Fruit fly (Drosophila melanogaster) whole organism, prepupa: ENCODE results near the gene Bacc.

Experiments
- CG10669 ChIP-seq: fragments of 200-800 bp; sonication (Bioruptor generic); optimal IDR thresholded peaks from 3 replicates; lab custom pipeline; 2018; ENCODE audit warnings: missing biosample characterization, mild to moderate bottlenecking, missing genetic modification characterization, moderate library complexity
- CG11294 ChIP-seq: fragments of 200-800 bp; sonication (Bioruptor generic); IDR thresholded peaks from 2 replicates; pipeline ENCODE4 v1.3.6; 2022; ENCODE audit warnings: missing biosample characterization, missing genetic modification characterization
- CG15336 ChIP-seq: fragments of 200-800 bp; sonication (Bioruptor generic); IDR thresholded peaks from 2 replicates; pipeline ENCODE4 v1.3.6; 2022; ENCODE audit warnings: missing biosample characterization, missing genetic modification characterization
- CG1621 ChIP-seq: fragments of 200-800 bp; sonication (Bioruptor generic); optimal IDR thresholded peaks from 3 replicates; lab custom pipeline; 2018; ENCODE audit warnings: missing biosample characterization, mild to moderate bottlenecking, missing genetic modification characterization
- CG3032 ChIP-seq: fragments of 200-800 bp; optimal IDR thresholded peaks from 2 replicates; lab custom pipeline; 2019; ENCODE audit warnings: missing biosample characterization, mild to moderate bottlenecking, missing genetic modification characterization, moderate library complexity
- CG32006 ChIP-seq: fragments of 200-800 bp; sonication (Bioruptor generic); optimal IDR thresholded peaks from 3 replicates; lab custom pipeline; 2017; ENCODE audit warnings: missing biosample characterization, mild to moderate bottlenecking, missing genetic modification characterization
- CG34406 ChIP-seq: fragments of 200-800 bp; sonication (Bioruptor generic); optimal IDR thresholded peaks from 3 replicates; lab custom pipeline; 2016; ENCODE audit warnings: missing biosample characterization, missing genetic modification characterization
- CG4318 ChIP-seq: fragments of 200-800 bp; sonication (Bioruptor generic); optimal IDR thresholded peaks from 3 replicates; lab custom pipeline; 2017; ENCODE audit warnings: missing biosample characterization, mild to moderate bottlenecking, missing genetic modification characterization
- CG6163 ChIP-seq: fragments of 200-800 bp; sonication (Bioruptor generic); IDR thresholded peaks from 3 replicates; pipeline ENCODE4 v1.3.6; 2022; ENCODE audit warnings: missing biosample characterization, missing genetic modification characterization
- CG6276 ChIP-seq: fragments of 200-800 bp; sonication (Bioruptor generic); optimal IDR thresholded peaks from 2 replicates; lab custom pipeline; 2017; ENCODE audit warnings: missing biosample characterization, mild to moderate bottlenecking, missing genetic modification characterization
- CG6808 ChIP-seq: fragments of 200-800 bp; sonication (Bioruptor generic); optimal IDR thresholded peaks from 3 replicates; lab custom pipeline; 2017; ENCODE audit warnings: missing biosample characterization, missing genetic modification characterization, mild to moderate bottlenecking, moderate library complexity, missing genetic modification reagents
- CG6854 ChIP-seq: fragments of 200-800 bp; sonication (Bioruptor generic); optimal IDR thresholded peaks from 2 replicates; lab custom pipeline; 2017; ENCODE audit warnings: missing biosample characterization, mild to moderate bottlenecking, missing genetic modification characterization
- CG8119 ChIP-seq: fragments of 200-800 bp; sonication (Bioruptor generic); IDR thresholded peaks from 3 replicates; pipeline ENCODE4 v1.3.6; 2022; ENCODE audit warnings: missing biosample characterization, missing genetic modification characterization
- CG9139 ChIP-seq: fragments of 200-800 bp; sonication (Bioruptor generic); optimal IDR thresholded peaks from 3 replicates; lab custom pipeline; 2017; ENCODE audit warnings: missing biosample characterization, mild to moderate bottlenecking, missing genetic modification characterization
- Eip75B ChIP-seq: fragments of 200-800 bp; sonication (Bioruptor generic); optimal IDR thresholded peaks from 3 replicates; lab custom pipeline; 2016; ENCODE audit warnings: missing biosample characterization, missing genetic modification characterization
- Eip78C ChIP-seq: fragments of 200-800 bp; sonication (Bioruptor generic); peaks from one replicate; lab custom pipeline; 2016; ENCODE audit warnings: missing biosample characterization, missing genetic modification characterization
- Eip93F ChIP-seq: fragments of 200-800 bp; sonication (Bioruptor generic); optimal IDR thresholded peaks from 2 replicates; lab custom pipeline; 2016; ENCODE audit warnings: missing biosample characterization, mild to moderate bottlenecking, missing genetic modification characterization
- Ets21C ChIP-seq: fragments of 200-800 bp; sonication (Bioruptor generic); optimal IDR thresholded peaks from 3 replicates; lab custom pipeline; 2016; ENCODE audit warnings: missing biosample characterization, missing genetic modification characterization
- Gug ChIP-seq: fragments of 200-800 bp; sonication (Bioruptor generic); IDR thresholded peaks from 2 replicates; pipeline ENCODE4 v1.3.6; 2022; ENCODE audit warnings: missing biosample characterization, missing genetic modification characterization
- Hr4 ChIP-seq: fragments of 200-800 bp; sonication (Bioruptor generic); optimal IDR thresholded peaks from 3 replicates; lab custom pipeline; 2016; ENCODE audit warnings: missing biosample characterization, missing genetic modification characterization
- OdsH ChIP-seq: fragments of 200-800 bp; sonication (Bioruptor generic); optimal IDR thresholded peaks from 3 replicates; lab custom pipeline; 2016; ENCODE audit warnings: missing biosample characterization, missing genetic modification characterization
- Smox ChIP-seq: fragments of 200-800 bp; sonication (Bioruptor generic); optimal IDR thresholded peaks from 3 replicates; lab custom pipeline; 2016; ENCODE audit warnings: missing biosample characterization, missing genetic modification characterization
- Sox102F ChIP-seq: fragments of 200-800 bp; sonication (Bioruptor generic); optimal IDR thresholded peaks from 2 replicates; lab custom pipeline; 2016; ENCODE audit warnings: missing biosample characterization, mild to moderate bottlenecking, missing genetic modification characterization
- Sox14 ChIP-seq: fragments of 200-800 bp; sonication (Bioruptor generic); optimal IDR thresholded peaks from 3 replicates; lab custom pipeline; 2016; ENCODE audit warnings: missing biosample characterization, missing genetic modification characterization
- achi ChIP-seq: fragments of 200-800 bp; sonication (Bioruptor generic); optimal IDR thresholded peaks from 3 replicates; lab custom pipeline; 2016; ENCODE audit warnings: missing biosample characterization, missing genetic modification characterization
- acj6 ChIP-seq: fragments of 200-800 bp; sonication (Bioruptor generic); optimal IDR thresholded peaks from 3 replicates; lab custom pipeline; 2016; ENCODE audit warnings: missing biosample characterization, missing genetic modification characterization
- cyc ChIP-seq: fragments of 200-800 bp; sonication (Bioruptor generic); optimal IDR thresholded peaks from 3 replicates; lab custom pipeline; 2016; ENCODE audit warnings: missing biosample characterization, missing genetic modification characterization
- dsx ChIP-seq: fragments of 200-800 bp; optimal IDR thresholded peaks from 3 replicates; lab custom pipeline; 2019; ENCODE audit warnings: missing biosample characterization, mild to moderate bottlenecking, missing genetic modification characterization, moderate library complexity; ENCODE audit not compliant: poor library complexity, severe bottlenecking
- eg ChIP-seq: fragments of 200-800 bp; sonication (Bioruptor generic); IDR thresholded peaks from 3 replicates; pipeline ENCODE4 v1.3.6; 2022; ENCODE audit warnings: missing biosample characterization, missing genetic modification characterization
- fd85E ChIP-seq: fragments of 200-800 bp; sonication (Bioruptor generic); optimal IDR thresholded peaks from 3 replicates; lab custom pipeline; 2016; ENCODE audit warnings: missing biosample characterization, missing genetic modification characterization
- fkh ChIP-seq: fragments of 200-800 bp; sonication (Bioruptor generic); optimal IDR thresholded peaks from 3 replicates; lab custom pipeline; 2017; ENCODE audit warnings: missing biosample characterization, mild to moderate bottlenecking, missing genetic modification characterization, moderate library complexity
- lz ChIP-seq: fragments of 200-800 bp; sonication (Bioruptor generic); optimal IDR thresholded peaks from 3 replicates; lab custom pipeline; 2016; ENCODE audit warnings: missing biosample characterization, missing genetic modification characterization
- net ChIP-seq: fragments of 200-800 bp; sonication (Bioruptor generic); optimal IDR thresholded peaks from 3 replicates; lab custom pipeline; 2016; ENCODE audit warnings: missing biosample characterization, missing genetic modification characterization
- pdm3 ChIP-seq: fragments of 200-800 bp; sonication (Bioruptor generic); optimal IDR thresholded peaks from 3 replicates; lab custom pipeline; 2016; ENCODE audit warnings: missing biosample characterization, missing genetic modification characterization
- salr ChIP-seq, 2 experiments: fragments of 200-800 bp; sonication (Bioruptor generic); optimal IDR thresholded peaks; 3 replicates each; lab custom pipeline; 2016 to 2018; ENCODE audit warnings: missing biosample characterization in 2 of 2, missing genetic modification characterization in 2 of 2, mild to moderate bottlenecking in 1 of 2
- spab ChIP-seq: fragments of 200-800 bp; sonication (Bioruptor generic); optimal IDR thresholded peaks from 2 replicates; lab custom pipeline; 2017; ENCODE audit warnings: missing biosample characterization, mild to moderate bottlenecking, missing genetic modification characterization, missing genetic modification reagents
- ss ChIP-seq, 2 experiments: fragments of 200-800 bp; sonication (Bioruptor generic); optimal IDR thresholded peaks; 2 replicates in 1 of 2; 3 replicates in 1 of 2; lab custom pipeline; 2017 to 2018; ENCODE audit warnings: mild to moderate bottlenecking in 2 of 2, missing biosample characterization in 2 of 2, missing genetic modification characterization in 2 of 2, moderate library complexity in 1 of 2
- svp ChIP-seq: fragments of 200-800 bp; sonication (Bioruptor generic); peaks from one replicate; lab custom pipeline; 2016; ENCODE audit warnings: missing biosample characterization, missing genetic modification characterization

The Bacc gene

DNA sequence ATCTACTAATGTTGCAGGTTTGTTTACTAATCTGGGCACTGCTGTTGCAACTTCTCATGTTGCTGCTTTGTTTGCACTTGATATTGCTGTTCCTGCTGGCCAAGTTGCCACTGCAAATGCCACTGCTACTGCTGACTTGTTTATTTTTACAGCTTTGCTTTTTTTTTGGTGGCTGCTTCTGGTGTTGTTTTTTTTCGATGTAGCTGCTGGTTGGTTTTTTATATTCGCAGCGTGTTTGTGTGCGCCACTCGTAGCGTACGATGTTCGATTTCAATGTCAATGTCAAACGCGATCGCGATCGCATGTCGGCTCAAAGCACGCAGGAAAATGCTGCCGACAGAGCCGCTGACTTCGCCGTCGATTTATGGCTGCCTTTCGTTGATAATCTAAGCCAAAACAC, 24.4 kb upstream of the Bacc start:
- peak; percentile 64; the same call in 2 of the 3 replicates for TF ChIP-seq CG6163
- TF ChIP-seq CG34406 (GFP tag; lab: Kevin White, UChicago), result no peak
- TF ChIP-seq acj6, result no peak
- TF ChIP-seq ss (GFP tag; optimal IDR thresholded peaks at IDR 0.05; lab: Kevin White, UChicago), result peak; percentile 46 to 71
- TF ChIP-seq CG8119 (GFP tag; lab: Robert Waterston, UW), result peak; percentile 39; the same call in 1 of the 3 replicates
- peak; percentile 46; the same call in 1 of the 3 replicates for TF ChIP-seq eg (GFP tag; lab: Robert Waterston, UW)
- no peak for TF ChIP-seq Hr4
- peak; percentile 21 for TF ChIP-seq Eip78C (GFP tag; lab: Kevin White, UChicago)
- peak; percentile 17 for TF ChIP-seq CG9139 (GFP tag; lab: Kevin White, UChicago)

- TF ChIP-seq Hr4 (peak; percentile 41), Eip93F (GFP tag; lab: Kevin White, UChicago) (no peak), Ets21C (GFP tag; lab: Kevin White, UChicago) (no peak), Eip75B (GFP tag; lab: Kevin White, UChicago) (no peak), Eip78C (GFP tag; lab: Kevin White, UChicago) (peak; percentile 6), svp (peak; percentile 23), CG1621 (no peak), CG32006 (peak; percentile 37)
Measured at dm6 chr2L:2728577-2728976, 23.7 kb upstream of the Bacc start.

DNA sequence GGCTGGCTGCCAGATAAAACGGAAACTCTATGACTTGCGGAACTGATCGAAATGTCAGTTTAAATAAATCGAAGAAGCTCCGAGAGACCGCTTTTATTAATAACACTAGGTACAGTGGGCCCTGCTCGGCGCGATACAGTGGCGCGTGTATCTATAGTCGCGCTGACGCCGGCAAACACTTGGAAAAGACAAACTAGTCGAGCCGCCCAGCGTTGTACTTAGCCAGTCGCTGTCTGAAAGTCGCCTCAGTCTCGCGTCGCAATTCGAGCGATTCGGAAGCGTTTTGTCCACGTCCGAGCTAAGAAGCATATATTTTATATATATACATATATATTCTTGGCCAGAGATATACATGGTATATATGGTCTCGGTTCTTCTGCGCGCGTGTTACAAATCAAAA, 22.4 kb upstream of the Bacc start:
- peak; percentile 28 for TF ChIP-seq Eip78C (GFP tag; lab: Kevin White, UChicago)
- TF ChIP-seq eg (GFP tag; lab: Robert Waterston, UW), result peak; percentile 57; the same call in 2 of the 3 replicates
- TF ChIP-seq Hr4, result peak; percentile 44
- TF ChIP-seq CG32006, result peak; percentile 54
- TF ChIP-seq Sox102F (GFP tag; lab: Kevin White, UChicago), result no peak
- TF ChIP-seq Sox14 (GFP tag; lab: Kevin White, UChicago), result no peak
- TF ChIP-seq CG10669 (GFP tag; lab: Kevin White, UChicago), result no peak
- peak; percentile 35 for TF ChIP-seq achi (GFP tag; lab: Kevin White, UChicago)
- TF ChIP-seq OdsH (GFP tag; lab: Kevin White, UChicago), result peak; percentile 17
- no peak for TF ChIP-seq CG6276
- peak; percentile 24 for TF ChIP-seq pdm3 (GFP tag; lab: Kevin White, UChicago)
- peak; percentile 17 for TF ChIP-seq net (GFP tag; lab: Kevin White, UChicago)
- TF ChIP-seq dsx, result peak; percentile 3
- TF ChIP-seq ss (GFP tag; optimal IDR thresholded peaks at IDR 0.05; lab: Kevin White, UChicago), result peak in 1 of 2 experiments; percentile 20
- TF ChIP-seq CG6163, result peak; percentile 66; the same call in 2 of the 3 replicates
- no peak for TF ChIP-seq fd85E (GFP tag; lab: Kevin White, UChicago)
- TF ChIP-seq CG11294 (GFP tag; lab: Robert Waterston, UW), result peak; percentile 48; the same call in 1 of the 2 replicates
- peak; percentile 24 for TF ChIP-seq CG6808 (GFP tag; lab: Kevin White, UChicago)
- TF ChIP-seq Smox (GFP tag; lab: Kevin White, UChicago), result no peak

dm6 chr2L:2730756-2731155, 21.5 kb upstream of the Bacc start:
- TF ChIP-seq cyc (GFP tag; lab: Kevin White, UChicago), result no peak
- TF ChIP-seq CG6854, result no peak
- TF ChIP-seq OdsH (GFP tag; lab: Kevin White, UChicago), result no peak
- TF ChIP-seq lz (GFP tag; lab: Kevin White, UChicago), result no peak
- peak; percentile 3 for TF ChIP-seq Eip78C (GFP tag; lab: Kevin White, UChicago)
- no peak for TF ChIP-seq CG4318 (GFP tag; lab: Kevin White, UChicago)
- TF ChIP-seq Sox14 (GFP tag; lab: Kevin White, UChicago), result no peak
- TF ChIP-seq, all 60 proteins: peak for 1

DNA sequence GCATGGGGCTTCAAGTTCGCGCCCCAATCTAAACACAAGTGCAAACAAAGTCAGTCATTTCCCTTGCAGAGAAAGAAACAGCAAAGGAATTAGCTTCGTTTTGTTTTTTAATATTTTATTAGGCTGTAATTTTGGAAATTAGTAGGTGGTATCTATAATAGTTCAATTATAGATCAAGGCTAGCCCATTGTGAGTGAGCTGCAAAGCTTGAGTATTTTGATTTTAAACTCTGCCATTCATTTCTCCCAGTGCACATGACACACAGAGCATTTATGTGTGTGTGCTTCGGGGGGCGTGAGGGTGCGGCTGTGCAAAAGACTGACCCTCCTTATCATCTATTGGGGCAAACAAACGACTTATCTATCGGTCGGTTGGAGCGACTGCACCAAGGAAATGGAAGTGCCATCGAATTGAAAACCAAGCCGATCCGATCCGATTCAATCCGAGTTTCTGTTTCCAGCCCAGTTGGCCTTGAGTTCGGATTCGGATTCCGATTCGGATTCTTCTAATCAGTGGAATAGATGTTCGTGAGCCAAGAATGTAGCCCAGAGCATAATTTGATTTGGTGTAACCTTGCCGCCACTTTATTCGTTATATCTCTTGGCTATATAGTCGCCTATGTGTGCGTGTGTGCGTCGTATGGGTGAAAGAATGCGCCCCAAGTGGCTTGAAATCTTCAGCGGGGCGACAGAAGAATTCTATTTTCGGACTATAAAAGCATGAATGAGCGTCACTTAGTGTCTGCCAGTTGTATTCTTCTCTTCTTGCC, 20.7 kb upstream of the Bacc start:
- TF ChIP-seq CG32006 (peak; percentile 72), OdsH (GFP tag; lab: Kevin White, UChicago) (peak; percentile 15), acj6 (peak; percentile 40), Eip78C (GFP tag; lab: Kevin White, UChicago) (peak; percentile 53), pdm3 (GFP tag; lab: Kevin White, UChicago) (peak; percentile 21), CG15336 (GFP tag; lab: Robert Waterston, UW) (peak; percentile 47), Hr4 (peak; percentile 73), lz (GFP tag; lab: Kevin White, UChicago) (peak; percentile 3), CG11294 (GFP tag; lab: Robert Waterston, UW) (peak; percentile 53; the same call in 1 of the 2 replicates), CG8119 (GFP tag; lab: Robert Waterston, UW) (peak; percentile 52), CG4318 (GFP tag; lab: Kevin White, UChicago) (peak; percentile 21), fd85E (GFP tag; lab: Kevin White, UChicago) (no peak), salr (GFP tag; optimal IDR thresholded peaks at IDR 0.05; lab: Kevin White, UChicago) (no peak), Eip75B (GFP tag; lab: Kevin White, UChicago) (no peak), eg (GFP tag; lab: Robert Waterston, UW) (peak; percentile 71), Sox14 (GFP tag; lab: Kevin White, UChicago) (peak; percentile 24), fkh (peak; percentile 14), Gug (peak; percentile 57; the same call in 1 of the 2 replicates), CG3032 (tag; lab: Kevin White, UChicago) (no peak), spab (no peak), CG6163 (peak; percentile 53; the same call in 1 of the 3 replicates), CG6276 (peak; percentile 46)
